Fruit fly (Drosophila melanogaster) whole organism, embryonic: ENCODE data around the gene CG33095.
A peak's percentile ranks its signal among the peaks of the same experiment; 100 is the strongest.

Experiments
- B-H2 ChIP-seq: fragments of 200-800 bp; sonication (Bioruptor generic); optimal IDR thresholded peaks from 2 replicates; lab custom pipeline; 2018; ENCODE audit warnings: missing biosample characterization, mild to moderate bottlenecking, missing genetic modification characterization
- CG10267 ChIP-seq: fragments of 200-800 bp; sonication (Bioruptor generic); optimal IDR thresholded peaks from 2 replicates; lab custom pipeline; 2018; ENCODE audit warnings: missing biosample characterization, mild to moderate bottlenecking, missing genetic modification characterization, moderate library complexity
- CG11247 ChIP-seq: fragments of 200-800 bp; sonication (Bioruptor generic); IDR thresholded peaks from 2 replicates; pipeline ENCODE4 v1.3.6; 2022; ENCODE audit warnings: missing biosample characterization, missing genetic modification characterization
- CG12104 ChIP-seq: fragments of 200-800 bp; sonication (Bioruptor generic); optimal IDR thresholded peaks from 3 replicates; lab custom pipeline; 2016; ENCODE audit warnings: missing biosample characterization, missing genetic modification characterization
- CG12391 ChIP-seq: fragments of 200-800 bp; sonication (Bioruptor generic); optimal IDR thresholded peaks from 3 replicates; lab custom pipeline; 2018; ENCODE audit warnings: missing biosample characterization, mild to moderate bottlenecking, missing genetic modification characterization, moderate library complexity
- CG12659 ChIP-seq: fragments of 200-800 bp; sonication (Bioruptor generic); optimal IDR thresholded peaks from 3 replicates; lab custom pipeline; 2017; ENCODE audit warnings: mild to moderate bottlenecking, missing biosample characterization, missing genetic modification reagents, missing genetic modification characterization
- CG13624 ChIP-seq: fragments of 200-800 bp; sonication (Bioruptor generic); optimal IDR thresholded peaks from 2 replicates; lab custom pipeline; 2016; ENCODE audit warnings: missing biosample characterization, missing genetic modification characterization
- CG13775 ChIP-seq: fragments of 200-800 bp; sonication (Bioruptor generic); optimal IDR thresholded peaks from 3 replicates; lab custom pipeline; 2017; ENCODE audit warnings: missing biosample characterization, mild to moderate bottlenecking, missing genetic modification characterization
- CG14050 ChIP-seq: fragments of 200-800 bp; sonication (Bioruptor generic); IDR thresholded peaks from 3 replicates; pipeline ENCODE4 v1.3.6; 2022; ENCODE audit warnings: missing biosample characterization, missing genetic modification characterization
- CG1529 ChIP-seq: fragments of 200-800 bp; sonication (Bioruptor generic); optimal IDR thresholded peaks from 3 replicates; lab custom pipeline; 2018; ENCODE audit warnings: missing biosample characterization, missing genetic modification characterization
- CG15479 ChIP-seq: fragments of 200-800 bp; sonication (Bioruptor generic); optimal IDR thresholded peaks from 3 replicates; lab custom pipeline; 2019; ENCODE audit warnings: missing biosample characterization, mild to moderate bottlenecking, missing genetic modification characterization, moderate library complexity
- CG16779 ChIP-seq: fragments of 200-800 bp; sonication (Bioruptor generic); IDR thresholded peaks from 2 replicates; pipeline ENCODE4 v1.3.6; 2022; ENCODE audit warnings: missing biosample characterization, missing genetic modification characterization
- CG17361 ChIP-seq: fragments of 200-800 bp; sonication (Bioruptor generic); IDR thresholded peaks from 3 replicates; pipeline ENCODE4 v1.3.6; 2022; ENCODE audit warnings: missing biosample characterization, missing genetic modification characterization
- CG18262 ChIP-seq: fragments of 200-800 bp; optimal IDR thresholded peaks from 3 replicates; lab custom pipeline; 2019; ENCODE audit warnings: missing biosample characterization, mild to moderate bottlenecking, missing genetic modification characterization, moderate library complexity
- CG1832 ChIP-seq: fragments of 200-800 bp; sonication (Bioruptor generic); optimal IDR thresholded peaks from 2 replicates; lab custom pipeline; 2017; ENCODE audit warnings: missing biosample characterization, mild to moderate bottlenecking, missing genetic modification characterization, inconsistent platforms
- CG18619 ChIP-seq: fragments of 200-800 bp; sonication (Bioruptor generic); optimal IDR thresholded peaks from 3 replicates; lab custom pipeline; 2017; ENCODE audit warnings: missing biosample characterization, mild to moderate bottlenecking, missing genetic modification characterization
- CG2875 ChIP-seq: fragments of 200-800 bp; sonication (Bioruptor generic); optimal IDR thresholded peaks from 2 replicates; lab custom pipeline; 2017; ENCODE audit warnings: missing biosample characterization, mild to moderate bottlenecking, missing genetic modification characterization, missing genetic modification reagents
- CG31224 ChIP-seq: fragments of 200-800 bp; sonication (Bioruptor generic); IDR thresholded peaks from 2 replicates; pipeline ENCODE4 v1.3.6; 2022; ENCODE audit warnings: missing biosample characterization, missing genetic modification characterization
- CG3407 ChIP-seq: fragments of 200-800 bp; sonication (Bioruptor generic); optimal IDR thresholded peaks from 2 replicates; lab custom pipeline; 2018; ENCODE audit warnings: missing biosample characterization, mild to moderate bottlenecking, missing genetic modification characterization
- CG34422 ChIP-seq: fragments of 200-800 bp; sonication (Bioruptor generic); IDR thresholded peaks from 3 replicates; pipeline ENCODE4 v1.3.6; 2022; ENCODE audit warnings: missing biosample characterization, missing genetic modification characterization
- CG43689 ChIP-seq: fragments of 200-800 bp; sonication (Bioruptor generic); IDR thresholded peaks from 2 replicates; pipeline ENCODE4 v1.3.6; 2022; ENCODE audit warnings: missing biosample characterization, missing genetic modification characterization
- CG4707 ChIP-seq: fragments of 200-800 bp; sonication (Bioruptor generic); optimal IDR thresholded peaks from 2 replicates; lab custom pipeline; 2018; ENCODE audit warnings: missing biosample characterization, mild to moderate bottlenecking, missing genetic modification characterization, moderate library complexity
- CG6254 ChIP-seq: fragments of 200-800 bp; sonication (Bioruptor generic); optimal IDR thresholded peaks from 3 replicates; lab custom pipeline; 2017; ENCODE audit warnings: mild to moderate bottlenecking, missing biosample characterization, missing genetic modification reagents, missing genetic modification characterization
- CG6791 ChIP-seq: fragments of 200-800 bp; sonication (Bioruptor generic); IDR thresholded peaks from 3 replicates; pipeline ENCODE4 v1.3.6; 2022; ENCODE audit warnings: missing biosample characterization, missing genetic modification characterization; ENCODE audit not compliant: partially characterized antibody
- CG7357 ChIP-seq: fragments of 200-800 bp; sonication (Bioruptor generic); IDR thresholded peaks from 3 replicates; pipeline ENCODE4 v1.3.6; 2022; ENCODE audit warnings: missing biosample characterization, missing genetic modification characterization
- CG7745 ChIP-seq: fragments of 200-800 bp; sonication (Bioruptor generic); optimal IDR thresholded peaks from 2 replicates; lab custom pipeline; 2018; ENCODE audit warnings: missing biosample characterization, mild to moderate bottlenecking, missing genetic modification characterization, moderate library complexity
- CG7839 ChIP-seq: fragments of 200-800 bp; sonication (Bioruptor generic); optimal IDR thresholded peaks from 3 replicates; lab custom pipeline; 2018; ENCODE audit warnings: missing biosample characterization, mild to moderate bottlenecking, missing genetic modification characterization, moderate library complexity
- CG8281 ChIP-seq: fragments of 200-800 bp; sonication (Bioruptor generic); optimal IDR thresholded peaks from 2 replicates; lab custom pipeline; 2018; ENCODE audit warnings: missing biosample characterization, mild to moderate bottlenecking, missing genetic modification characterization, moderate library complexity
- CG8478 ChIP-seq: fragments of >200 bp; optimal IDR thresholded peaks from 2 replicates; lab custom pipeline; 2018
- CG9437 ChIP-seq: fragments of 200-800 bp; sonication (Bioruptor generic); optimal IDR thresholded peaks from 2 replicates; lab custom pipeline; 2018; ENCODE audit warnings: missing biosample characterization, mild to moderate bottlenecking, missing genetic modification characterization
- Dfd ChIP-seq, 2 experiments: fragments of >200 bp; optimal IDR thresholded peaks; 2 replicates each; lab custom pipeline; 2017; ENCODE audit warnings: missing biosample characterization in 2 of 2, missing genetic modification characterization in 2 of 2
- Dll ChIP-seq: fragments of 200-800 bp; sonication (Bioruptor generic); IDR thresholded peaks from 4 replicates; pipeline ENCODE4 v1.3.6; 2022; ENCODE audit warnings: missing biosample characterization, missing genetic modification characterization; ENCODE audit not compliant: partially characterized antibody
- Ets65A ChIP-seq: fragments of 200-800 bp; sonication (Bioruptor generic); peaks from one replicate; lab custom pipeline; 2016; ENCODE audit warnings: missing biosample characterization, missing genetic modification characterization
- Side ChIP-seq: fragments of 200-800 bp; sonication (Bioruptor generic); optimal IDR thresholded peaks from 2 replicates; lab custom pipeline; 2016; ENCODE audit warnings: missing biosample characterization, missing genetic modification characterization
- Sry-β ChIP-seq: fragments of 200-800 bp; sonication (Bioruptor generic); optimal IDR thresholded peaks from 2 replicates; lab custom pipeline; 2018; ENCODE audit warnings: missing biosample characterization, mild to moderate bottlenecking, missing genetic modification characterization, moderate library complexity
- TFAM ChIP-seq: fragments of 200-800 bp; sonication (Bioruptor generic); optimal IDR thresholded peaks from 2 replicates; lab custom pipeline; 2017; ENCODE audit warnings: missing biosample characterization, missing genetic modification characterization, inconsistent platforms
- Xbp1 ChIP-seq: fragments of 200-800 bp; sonication (Bioruptor generic); optimal IDR thresholded peaks from 3 replicates; lab custom pipeline; 2016; ENCODE audit warnings: missing biosample characterization, mild to moderate bottlenecking, missing genetic modification characterization
- bcd ChIP-seq: fragments of 200-800 bp; sonication (Bioruptor generic); optimal IDR thresholded peaks from 2 replicates; lab custom pipeline; 2017; ENCODE audit warnings: missing biosample characterization, mild to moderate bottlenecking, missing genetic modification characterization
- cwo ChIP-seq: fragments of 200-800 bp; sonication (Bioruptor generic); optimal IDR thresholded peaks from 3 replicates; lab custom pipeline; 2017; ENCODE audit warnings: missing biosample characterization, missing genetic modification characterization, mild to moderate bottlenecking, moderate library complexity, missing genetic modification reagents
- exex ChIP-seq: fragments of 200-800 bp; sonication (Bioruptor generic); optimal IDR thresholded peaks from 4 replicates; lab custom pipeline; 2018; ENCODE audit warnings: missing biosample characterization, mild to moderate bottlenecking, missing genetic modification characterization, moderate library complexity
- grn ChIP-seq: fragments of 200-800 bp; sonication (Bioruptor generic); optimal IDR thresholded peaks from 3 replicates; lab custom pipeline; 2017; ENCODE audit warnings: missing biosample characterization, missing genetic modification characterization
- inv ChIP-seq: fragments of 200-800 bp; sonication (Bioruptor generic); IDR thresholded peaks from 2 replicates; pipeline ENCODE4 v1.3.6; 2022; ENCODE audit warnings: missing biosample characterization, missing genetic modification characterization; ENCODE audit not compliant: partially characterized antibody
- jumu ChIP-seq: fragments of 200-800 bp; sonication (Bioruptor generic); optimal IDR thresholded peaks from 3 replicates; lab custom pipeline; 2016; ENCODE audit warnings: missing biosample characterization, missing genetic modification characterization
- ken ChIP-seq: fragments of 200-800 bp; sonication (Bioruptor generic); IDR thresholded peaks from 3 replicates; pipeline ENCODE4 v1.3.6; 2022; ENCODE audit warnings: missing biosample characterization, missing genetic modification characterization
- mirr ChIP-seq: fragments of 200-800 bp; sonication (Bioruptor generic); optimal IDR thresholded peaks from 3 replicates; lab custom pipeline; 2018; ENCODE audit warnings: missing biosample characterization, mild to moderate bottlenecking, missing genetic modification characterization
- ranshi ChIP-seq: fragments of 200-800 bp; sonication (Bioruptor generic); IDR thresholded peaks from 2 replicates; pipeline ENCODE4 v1.3.6; 2022; ENCODE audit warnings: missing biosample characterization, missing genetic modification characterization
- tna ChIP-seq: fragments of 200-800 bp; sonication (Bioruptor generic); IDR thresholded peaks from 2 replicates; pipeline ENCODE4 v1.3.6; 2022; ENCODE audit warnings: missing biosample characterization, missing genetic modification characterization; ENCODE audit not compliant: partially characterized antibody
- usp ChIP-seq: fragments of >200 bp; optimal IDR thresholded peaks from 2 replicates; lab custom pipeline; 2017; ENCODE audit warnings: missing biosample characterization, missing genetic modification characterization
- zfh1 ChIP-seq: fragments of 200-800 bp; sonication (Bioruptor generic); IDR thresholded peaks from 3 replicates; pipeline ENCODE4 v1.3.6; 2022; ENCODE audit warnings: missing biosample characterization, missing genetic modification characterization

The CG33095 gene

DNA sequence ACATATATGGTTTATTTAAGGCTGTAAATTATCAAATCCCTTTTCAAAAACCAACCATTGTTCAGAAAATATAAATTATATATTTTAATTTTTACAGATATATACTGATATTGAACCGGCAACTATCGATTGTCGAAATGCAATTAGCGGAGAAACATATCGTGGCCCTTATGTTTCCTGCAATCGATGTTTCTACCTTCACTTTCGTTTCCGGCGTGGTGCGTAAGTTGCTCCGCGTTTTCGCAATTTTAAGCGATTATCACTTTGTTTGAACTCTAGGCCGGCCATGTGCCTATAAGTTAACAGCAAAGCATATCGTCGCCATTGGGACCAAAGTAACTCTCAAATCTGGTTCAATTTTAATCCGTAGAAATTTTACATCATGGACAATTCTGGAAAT, 25.8 kb downstream of the CG33095 start, which contains the start of gene vig2 (continued):
- peak; percentile 67; the same call in 2 of the 3 replicates for TF ChIP-seq CG17361 (GFP tag; lab: Robert Waterston, UW)
- TF ChIP-seq CG18619 (GFP tag; lab: Kevin White, UChicago), result peak; percentile 71
- TF ChIP-seq CG14050, result peak; percentile 65; the same call in 2 of the 3 replicates
- peak; percentile 46 for TF ChIP-seq CG15479 (GFP tag; lab: Kevin White, UChicago)
- TF ChIP-seq bcd (GFP tag; lab: Kevin White, UChicago), result peak; percentile 72
- TF ChIP-seq CG34422 (GFP tag; lab: Robert Waterston, UW), result peak; percentile 82
- TF ChIP-seq CG10267, result peak; percentile 0
- peak; percentile 18 for TF ChIP-seq CG13624 (GFP tag; lab: Kevin White, UChicago)
- peak; percentile 35 for TF ChIP-seq Xbp1
- TF ChIP-seq CG16779 (GFP tag; lab: Robert Waterston, UW), result peak; percentile 66; the same call in 1 of the 2 replicates
- peak; percentile 76 for TF ChIP-seq CG13775 (GFP tag; lab: Kevin White, UChicago)
- peak; percentile 66; the same call in 1 of the 2 replicates for TF ChIP-seq ranshi (GFP tag; lab: Robert Waterston, UW)
- peak; percentile 74 for TF ChIP-seq tna (GFP tag; lab: Robert Waterston, UW)
- TF ChIP-seq CG9437 (GFP tag; lab: Kevin White, UChicago), result peak; percentile 68
- TF ChIP-seq zfh1 (GFP tag; lab: Robert Waterston, UW), result peak; percentile 78
- TF ChIP-seq inv (GFP tag; lab: Robert Waterston, UW), result peak; percentile 87

DNA sequence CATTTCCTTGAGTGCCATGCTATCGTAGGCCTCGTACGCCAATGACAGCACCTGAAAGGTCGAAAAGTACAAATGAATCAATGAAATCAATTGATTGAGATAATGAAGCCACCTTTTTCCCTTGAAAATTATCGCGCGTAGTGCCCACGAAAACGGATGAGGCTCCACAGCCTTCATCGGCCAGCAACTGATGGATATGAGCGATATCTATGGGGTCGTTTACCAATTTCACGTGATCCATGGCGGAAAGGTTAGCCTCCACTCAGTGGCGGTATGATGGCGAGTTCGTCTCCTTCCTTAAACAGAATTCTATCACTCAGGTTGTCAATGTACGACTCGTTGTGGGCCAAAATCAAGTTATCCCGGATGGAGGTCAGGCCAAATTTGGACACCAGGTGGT, 29.4 kb downstream of the CG33095 start:
- TF ChIP-seq grn (GFP tag; lab: Kevin White, UChicago), result peak; percentile 19
- TF ChIP-seq CG8281 (tag; lab: Kevin White, UChicago), result peak; percentile 64
- peak; percentile 42 for TF ChIP-seq cwo (GFP tag; lab: Kevin White, UChicago)
- peak; percentile 6 for TF ChIP-seq mirr (GFP tag; lab: Kevin White, UChicago)
- no peak for TF ChIP-seq CG12104
- TF ChIP-seq CG11247 (GFP tag; lab: Robert Waterston, UW), result 0 out of 2 replicates have a peak, but pooled peaks have one; percentile 7
- peak; percentile 4 for TF ChIP-seq Ets65A (GFP tag; lab: Kevin White, UChicago)
- peak; percentile 23 for TF ChIP-seq exex
- no peak for TF ChIP-seq CG18262 (tag; lab: Kevin White, UChicago)
- TF ChIP-seq, all 482 proteins: peak for 7

DNA sequence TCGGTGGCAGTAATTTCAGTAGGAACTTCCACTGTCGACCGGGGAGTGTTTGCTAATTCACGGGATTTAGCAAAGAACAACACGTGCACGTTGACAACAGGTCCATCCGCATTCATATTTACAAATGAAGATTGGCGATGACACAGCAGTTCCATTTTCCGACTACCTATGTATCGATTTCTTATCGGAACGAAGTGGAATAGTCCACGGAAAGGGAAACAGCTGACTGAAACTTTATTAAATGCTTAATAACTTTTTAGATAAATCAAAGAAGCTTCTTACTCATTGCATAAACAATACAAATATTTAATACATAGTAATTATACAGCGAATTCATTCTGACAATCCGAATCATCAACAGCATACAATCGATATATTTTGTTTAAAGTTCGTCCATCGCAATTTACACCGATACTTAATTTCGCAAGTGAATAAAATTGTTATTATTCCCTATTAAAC, 29.8 kb downstream of the CG33095 start, which contains the start of the genes Mocs2A, Mocs2B and Clbn:
TSS of gene Mocs2A (minus strand) at position 129 of the 459 bp plus-strand sequence.
TSS of gene Mocs2B (minus strand) at position 129 of the 459 bp plus-strand sequence.
TSS of gene Clbn (plus strand) at position 272 of the 459 bp plus-strand sequence.
- TF ChIP-seq usp (GFP tag; lab: Kevin White, UChicago), result no peak
- TF ChIP-seq CG2875 (GFP tag; lab: Kevin White, UChicago), result no peak
- TF ChIP-seq CG1529 (GFP tag; lab: Kevin White, UChicago), result no peak
- no peak for TF ChIP-seq CG7745 (tag; lab: Kevin White, UChicago)
- no peak for TF ChIP-seq jumu (GFP tag; lab: Kevin White, UChicago)
- TF ChIP-seq CG12659 (GFP tag; lab: Kevin White, UChicago), result peak; percentile 30
- no peak for TF ChIP-seq CG6254 (GFP tag; lab: Kevin White, UChicago)
- peak; percentile 21 for TF ChIP-seq CG12391 (tag; lab: Kevin White, UChicago)
- no peak for TF ChIP-seq CG8478
- TF ChIP-seq Dfd (GFP tag; optimal IDR thresholded peaks at IDR 0.05; lab: Kevin White, UChicago), result no peak
- TF ChIP-seq CG43689 (GFP tag; lab: Robert Waterston, UW), result no peak
- TF ChIP-seq ken, result no peak
- TF ChIP-seq CG4707, result no peak
- no peak for TF ChIP-seq CG1832 (GFP tag; lab: Kevin White, UChicago)
- peak; percentile 91 for TF ChIP-seq Dll (GFP tag; lab: Robert Waterston, UW)
- TF ChIP-seq B-H2, result no peak
- TF ChIP-seq Sry-β (GFP tag; lab: Kevin White, UChicago), result no peak
- no peak for TF ChIP-seq CG31224 (GFP tag; lab: Robert Waterston, UW)
- no peak for TF ChIP-seq CG3407 (GFP tag; lab: Kevin White, UChicago)
- TF ChIP-seq CG7839, result no peak
- no peak for TF ChIP-seq Side (GFP tag; lab: Kevin White, UChicago)
- peak; percentile 66 for TF ChIP-seq CG6791 (GFP tag; lab: Robert Waterston, UW)
- no peak for TF ChIP-seq TFAM
- TF ChIP-seq CG7357 (GFP tag; lab: Robert Waterston, UW), result no peak
